Fruit fly (Drosophila melanogaster) whole organism: ENCODE results near the gene PolrMT.

ENCODE experiments used
- CG8478 ChIP-seq: fragments of >200 bp; optimal IDR thresholded peaks from 2 replicates; lab custom pipeline; 2018; ENCODE audit warnings: inconsistent platforms
- Dll ChIP-seq: fragments of >200 bp; optimal IDR thresholded peaks from 2 replicates; lab custom pipeline; 2017
- EcR ChIP-seq, 2 experiments: fragments of >200 bp; optimal IDR thresholded peaks; 2 replicates each; lab custom pipeline; 2017; ENCODE audit warnings: missing biosample characterization in 2 of 2, missing genetic modification characterization in 2 of 2, missing genetic modification reagents in 2 of 2
- pan ChIP-seq: fragments of >200 bp; optimal IDR thresholded peaks from 2 replicates; lab custom pipeline; 2017
- psq ChIP-seq: fragments of >200 bp; optimal IDR thresholded peaks from 2 replicates; lab custom pipeline; 2017
- usp ChIP-seq: fragments of >200 bp; optimal IDR thresholded peaks from 2 replicates; lab custom pipeline; 2017; ENCODE audit warnings: missing biosample characterization, missing genetic modification characterization, mixed read lengths

- no peak for TF ChIP-seq Dll (lab: Kevin White, UChicago)
- TF ChIP-seq EcR (GFP tag; optimal IDR thresholded peaks at IDR 0.05; lab: Kevin White, UChicago) = no peak
- TF ChIP-seq psq = no peak
- no peak for TF ChIP-seq pan
- TF ChIP-seq CG8478 (lab: Kevin White, UChicago) = no peak
- TF ChIP-seq usp (GFP tag; lab: Kevin White, UChicago) = no peak
Observed at dm6 chr2L:1128932-1129887, 21.0 kb upstream of the PolrMT start, which contains the start of the genes Pino and TBC1D23.
